Worm (Caenorhabditis elegans): ENCODE results near the gene K11D12.8.

ce11 chrV:5052233-5052632 is 11.4 kb upstream of the K11D12.8 start, which contains the start of gene K11D12.12:
- TF ChIP-seq let-526 (GFP tag; IDR thresholded peaks at IDR 0.05): no peak
- no peak for TF ChIP-seq bed-1 (GFP tag; IDR thresholded peaks at IDR 0.05)
- TF ChIP-seq unc-62 (GFP tag; optimal IDR thresholded peaks at IDR 0.05): no peak
- no peak for TF ChIP-seq nhr-27 (tag; optimal IDR thresholded peaks at IDR 0.05)

Measured in whole organism, young adult.